Fruit fly (Drosophila melanogaster) whole organism, embryonic: ENCODE measurements around the gene CG31029.

Experiments used
- Abd-B ChIP-seq: fragments of 200-800 bp; sonication (Bioruptor generic); optimal IDR thresholded peaks from 2 replicates; lab custom pipeline; 2018; ENCODE audit warnings: missing biosample characterization, mild to moderate bottlenecking, missing genetic modification characterization, moderate library complexity
- Adf1 ChIP-seq: fragments of 200-800 bp; sonication (Bioruptor generic); IDR thresholded peaks from 2 replicates; pipeline ENCODE4 v1.3.6; 2022; ENCODE audit warnings: missing biosample characterization, missing genetic modification characterization
- CG13296 ChIP-seq: fragments of 200-800 bp; sonication (Bioruptor generic); optimal IDR thresholded peaks from 3 replicates; lab custom pipeline; 2018; ENCODE audit warnings: missing biosample characterization, mild to moderate bottlenecking, missing genetic modification characterization
- CG3847 ChIP-seq: fragments of 200-800 bp; sonication (Bioruptor generic); IDR thresholded peaks from 2 replicates; pipeline ENCODE4 v1.3.6; 2022; ENCODE audit warnings: missing biosample characterization, missing genetic modification characterization
- CG6791 ChIP-seq: fragments of 200-800 bp; sonication (Bioruptor generic); IDR thresholded peaks from 3 replicates; pipeline ENCODE4 v1.3.6; 2022; ENCODE audit warnings: missing biosample characterization, missing genetic modification characterization; ENCODE audit not compliant: partially characterized antibody
- CG8290 ChIP-seq, 3 experiments: fragments of 200-800 bp; sonication (Bioruptor generic); optimal IDR thresholded peaks; 2 replicates each; lab custom pipeline; 2016 to 2019; ENCODE audit warnings: missing biosample characterization in 3 of 3, missing genetic modification characterization in 3 of 3, mild to moderate bottlenecking in 2 of 3, moderate library complexity in 1 of 3
- Eip74EF ChIP-seq, 2 experiments: fragments of 200-800 bp in 1 of 2; fragments of >200 bp in 1 of 2; sonication (Bioruptor generic) in 1 of 2; optimal IDR thresholded peaks; 2 replicates each; lab custom pipeline; 2017 to 2019; ENCODE audit warnings: missing biosample characterization in 2 of 2, missing genetic modification characterization in 2 of 2, mild to moderate bottlenecking in 1 of 2, moderate library complexity in 1 of 2
- Hr39 ChIP-seq: fragments of >200 bp; optimal IDR thresholded peaks from 2 replicates; lab custom pipeline; 2017
- Rfx ChIP-seq: fragments of 200-800 bp; sonication (Bioruptor generic); IDR thresholded peaks from 2 replicates; pipeline ENCODE4 v1.3.6; 2022; ENCODE audit warnings: missing biosample characterization, missing genetic modification characterization
- Stat92E ChIP-seq, 3 experiments: fragments of >200 bp in 2 of 3; fragments of 200-800 bp in 1 of 3; sonication (Bioruptor generic) in 1 of 3; optimal IDR thresholded peaks; 2 replicates each; lab custom pipeline; 2017 to 2019; ENCODE audit warnings: missing biosample characterization in 3 of 3, missing genetic modification characterization in 3 of 3, mild to moderate bottlenecking in 1 of 3, moderate library complexity in 1 of 3
- ewg ChIP-seq: fragments of 200-800 bp; sonication (Bioruptor generic); optimal IDR thresholded peaks from 3 replicates; lab custom pipeline; 2017; ENCODE audit warnings: mild to moderate bottlenecking, missing biosample characterization, missing genetic modification reagents, missing genetic modification characterization
- sd ChIP-seq: fragments of 200-800 bp; sonication (Bioruptor generic); optimal IDR thresholded peaks from 3 replicates; lab custom pipeline; 2018; ENCODE audit warnings: missing biosample characterization, mild to moderate bottlenecking, missing genetic modification characterization, moderate library complexity

dm6 chr3R:30179934-30180333 is 47.7 kb upstream of the CG31029 start, which contains the start of gene Bet5:
- TF ChIP-seq CG3847 (GFP tag; lab: Robert Waterston, UW) (peak; percentile 12; the same call in 1 of the 2 replicates), CG8290 (GFP tag; optimal IDR thresholded peaks at IDR 0.05; lab: Kevin White, UChicago) (no peak), CG8290 (tag; optimal IDR thresholded peaks at IDR 0.05; lab: Kevin White, UChicago) (no peak), Hr39 (lab: Kevin White, UChicago) (no peak), ewg (GFP tag; lab: Kevin White, UChicago) (no peak), Rfx (no peak), Abd-B (GFP tag; lab: Kevin White, UChicago) (no peak), Eip74EF (GFP tag; optimal IDR thresholded peaks at IDR 0.05; lab: Kevin White, UChicago) (no peak), Adf1 (GFP tag; lab: Robert Waterston, UW) (no peak), Stat92E (GFP tag; optimal IDR thresholded peaks at IDR 0.05; lab: Kevin White, UChicago) (no peak), sd (tag; lab: Kevin White, UChicago) (peak; percentile 33), CG6791 (GFP tag; lab: Robert Waterston, UW) (0 out of 3 replicates have a peak, but pooled peaks have one; percentile 45), CG13296 (GFP tag; lab: Kevin White, UChicago) (no peak)
